Worm (Caenorhabditis elegans) whole organism, L4/young adult: ENCODE data around the gene mboa-1.

Source experiments
- W03F9.2 ChIP-seq: fragments of 150-350 bp; optimal IDR thresholded peaks from 2 replicates; lab custom pipeline; 2014; ENCODE audit warnings: missing biosample characterization, missing genetic modification characterization
- dao-5 ChIP-seq: sonication (generic microtip); optimal IDR thresholded peaks from 2 replicates; lab custom pipeline; 2016; ENCODE audit warnings: missing genotype, missing genetic modification characterization, moderate library complexity, missing compliant biosample characterization
- him-1 ChIP-seq: sonication (generic microtip); optimal IDR thresholded peaks from 2 replicates; lab custom pipeline; 2016; ENCODE audit warnings: missing genotype, missing genetic modification reagents, missing genetic modification characterization, missing compliant biosample characterization

ce11 chrX:16042480-16042879, 11.9 kb downstream of the mboa-1 start:
- TF ChIP-seq him-1 (tag; lab: Kevin White, UChicago) (no peak), W03F9.2 (tag; lab: Kevin White, UChicago) (no peak), dao-5 (tag; lab: Kevin White, UChicago) (no peak)
